Fruit fly (Drosophila melanogaster) whole organism, prepupa: ENCODE data around the gene Gr64d.
A peak's percentile ranks its signal among the peaks of the same experiment; 100 is the strongest.

Source experiments
- Eip78C ChIP-seq: fragments of 200-800 bp; sonication (Bioruptor generic); peaks from one replicate; lab custom pipeline; 2016; ENCODE audit warnings: missing biosample characterization, missing genetic modification characterization
- esn ChIP-seq: fragments of 200-800 bp; sonication (Bioruptor generic); optimal IDR thresholded peaks from 2 replicates; lab custom pipeline; 2016; ENCODE audit warnings: missing biosample characterization, mild to moderate bottlenecking, missing genetic modification characterization, moderate library complexity
- fd85E ChIP-seq: fragments of 200-800 bp; sonication (Bioruptor generic); optimal IDR thresholded peaks from 3 replicates; lab custom pipeline; 2016; ENCODE audit warnings: missing biosample characterization, missing genetic modification characterization

DNA sequence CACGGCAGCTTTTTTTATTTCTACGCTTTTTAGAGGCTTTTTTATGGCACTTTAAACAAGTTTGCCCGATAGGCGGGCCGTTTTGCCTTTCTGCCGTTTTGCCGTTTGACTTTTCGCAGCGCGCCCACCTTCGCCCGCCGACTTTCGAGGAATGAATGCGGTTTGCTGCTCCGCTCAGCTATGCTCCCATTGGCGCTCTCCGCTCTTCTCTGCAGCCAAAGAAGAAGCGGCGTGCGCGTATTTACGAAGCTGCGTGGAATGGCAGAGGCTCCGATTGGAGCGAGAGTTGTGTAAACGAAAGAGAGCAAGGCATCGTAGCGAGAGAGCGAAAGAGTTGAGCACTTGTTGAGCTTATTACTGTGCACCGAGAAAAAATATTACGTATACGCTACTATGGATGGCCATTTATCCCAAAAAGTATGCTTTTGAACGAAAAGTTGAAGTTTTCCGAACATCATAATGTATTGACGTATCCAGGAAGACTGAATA lies 39.7 kb downstream of the Gr64d start, which contains the start of gene wit:
- TF ChIP-seq Eip78C (GFP tag; lab: Kevin White, UChicago) (peak; percentile 75), esn (GFP tag; lab: Kevin White, UChicago) (peak; percentile 38), fd85E (no peak)
